Worm (Caenorhabditis elegans) whole organism, L2 larva: ENCODE measurements around the gene Y104H12D.2.
"Not testable (repeated sequence)": the region's sequence is repeated elsewhere in the genome, so short reads cannot be mapped to it uniquely, and the experiment has no call there.

Experiments
- F13H6.1 ChIP-seq: sonication (generic microtip); optimal IDR thresholded peaks from 2 replicates; lab custom pipeline; 2016; ENCODE audit warnings: missing genetic modification characterization, missing compliant biosample characterization
- R02D3.7 ChIP-seq: fragments of 150-350 bp; optimal IDR thresholded peaks from 2 replicates; lab custom pipeline; 2014; ENCODE audit warnings: missing biosample characterization, missing genetic modification characterization
- ZK546.5 ChIP-seq: sonication (generic microtip); optimal IDR thresholded peaks from 2 replicates; lab custom pipeline; 2017; ENCODE audit warnings: missing biosample characterization, missing genetic modification characterization
- alr-1 ChIP-seq: fragments of 150-350 bp; optimal IDR thresholded peaks from 2 replicates; lab custom pipeline; 2014; ENCODE audit warnings: missing biosample characterization, missing genetic modification characterization
- aly-2 ChIP-seq: fragments of 150-350 bp; optimal IDR thresholded peaks from 2 replicates; lab custom pipeline; 2014; ENCODE audit warnings: missing biosample characterization, missing genetic modification characterization
- ama-1 ChIP-seq: fragments of 150-350 bp; optimal IDR thresholded peaks from 2 replicates; lab custom pipeline; 2018; ENCODE audit warnings: inconsistent platforms
- blmp-1 ChIP-seq: sonication (generic microtip); optimal IDR thresholded peaks from 2 replicates; lab custom pipeline; 2017; ENCODE audit warnings: missing genetic modification characterization, mild to moderate bottlenecking, missing compliant biosample characterization, antibody characterized with exemption, moderate library complexity; ENCODE audit not compliant: insufficient read depth
- ceh-82 ChIP-seq: fragments of 150-350 bp; optimal IDR thresholded peaks from 2 replicates; lab custom pipeline; 2014; ENCODE audit warnings: missing biosample characterization, missing genetic modification characterization
- dmd-4 ChIP-seq: sonication (generic microtip); optimal IDR thresholded peaks from 2 replicates; lab custom pipeline; 2017; ENCODE audit warnings: missing biosample characterization, missing genetic modification characterization
- gmeb-1 ChIP-seq: fragments of 150-350 bp; optimal IDR thresholded peaks from 2 replicates; lab custom pipeline; 2014; ENCODE audit warnings: missing biosample characterization, missing genetic modification characterization
- lin-13 ChIP-seq: fragments of 150-350 bp; optimal IDR thresholded peaks from 2 replicates; lab custom pipeline; 2014; ENCODE audit warnings: missing biosample characterization, missing genetic modification reagents, missing genetic modification characterization
- lsy-2 ChIP-seq, 2 experiments: fragments of 150-350 bp in 1 of 2; sonication (generic microtip) in 1 of 2; optimal IDR thresholded peaks; 2 replicates each; lab custom pipeline; 2014 to 2017; ENCODE audit warnings: missing biosample characterization in 2 of 2, missing genetic modification characterization in 2 of 2
- mab-5 ChIP-seq: fragments of 150-350 bp; optimal IDR thresholded peaks from 2 replicates; lab custom pipeline; 2014; ENCODE audit warnings: missing biosample characterization, missing genetic modification characterization
- mdl-1 ChIP-seq, 2 experiments: fragments of 150-350 bp in 1 of 2; sonication (generic microtip) in 1 of 2; optimal IDR thresholded peaks; 2 replicates each; lab custom pipeline; 2017; ENCODE audit warnings: missing biosample characterization in 2 of 2, missing genetic modification characterization in 2 of 2
- nhr-10 ChIP-seq: sonication (generic microtip); optimal IDR thresholded peaks from 2 replicates; lab custom pipeline; 2017; ENCODE audit warnings: missing biosample characterization, missing genetic modification characterization
- nhr-11 ChIP-seq: fragments of 150-350 bp; optimal IDR thresholded peaks from 2 replicates; lab custom pipeline; 2014; ENCODE audit warnings: missing biosample characterization, missing genetic modification characterization
- nhr-12 ChIP-seq: fragments of 150-350 bp; optimal IDR thresholded peaks from 2 replicates; lab custom pipeline; 2014; ENCODE audit warnings: missing biosample characterization, missing genetic modification characterization
- nhr-129 ChIP-seq: fragments of 150-350 bp; optimal IDR thresholded peaks from 2 replicates; lab custom pipeline; 2014; ENCODE audit warnings: missing biosample characterization, missing genetic modification characterization
- nhr-23 ChIP-seq: fragments of 150-350 bp; optimal IDR thresholded peaks from 2 replicates; lab custom pipeline; 2014; ENCODE audit warnings: missing biosample characterization, missing genetic modification reagents, missing genetic modification characterization
- nhr-237 ChIP-seq: fragments of 150-350 bp; optimal IDR thresholded peaks from 2 replicates; lab custom pipeline; 2014; ENCODE audit warnings: missing biosample characterization, missing genetic modification characterization
- nhr-6 ChIP-seq: fragments of 150-350 bp; optimal IDR thresholded peaks from 2 replicates; lab custom pipeline; 2014; ENCODE audit warnings: missing biosample characterization, missing genetic modification characterization
- nhr-77 ChIP-seq: fragments of 150-350 bp; optimal IDR thresholded peaks from 2 replicates; lab custom pipeline; 2014; ENCODE audit warnings: missing biosample characterization, missing genetic modification characterization
- peb-1 ChIP-seq: fragments of 150-350 bp; optimal IDR thresholded peaks from 2 replicates; lab custom pipeline; 2014; ENCODE audit warnings: missing biosample characterization, missing genetic modification characterization
- sem-4 ChIP-seq: fragments of 150-350 bp; optimal IDR thresholded peaks from 2 replicates; lab custom pipeline; 2014; ENCODE audit warnings: missing biosample characterization, missing genetic modification reagents, missing genetic modification characterization
- sma-3 ChIP-seq: sonication (generic microtip); optimal IDR thresholded peaks from 2 replicates; lab custom pipeline; 2016; ENCODE audit warnings: missing genetic modification reagents, missing genetic modification characterization, missing compliant biosample characterization
- sma-9 ChIP-seq, 2 experiments: fragments of 150-350 bp in 1 of 2; sonication (generic microtip) in 1 of 2; optimal IDR thresholded peaks; 2 replicates each; lab custom pipeline; 2014 to 2016; ENCODE audit warnings: missing genetic modification characterization in 2 of 2, mild to moderate bottlenecking in 1 of 2, missing biosample characterization in 1 of 2, missing compliant biosample characterization in 1 of 2, missing genetic modification reagents in 1 of 2, moderate library complexity in 1 of 2
- snpc-4 ChIP-seq: fragments of 150-350 bp; optimal IDR thresholded peaks from 2 replicates; lab custom pipeline; 2014; ENCODE audit warnings: missing biosample characterization, missing genetic modification characterization
- unc-39 ChIP-seq: fragments of 150-350 bp; optimal IDR thresholded peaks from 2 replicates; lab custom pipeline; 2014; ENCODE audit warnings: missing biosample characterization, missing genetic modification characterization
- unc-55 ChIP-seq: fragments of 150-350 bp; sonication (generic microtip); optimal IDR thresholded peaks from 3 replicates; lab custom pipeline; 2014; ENCODE audit warnings: missing biosample characterization, missing genetic modification reagents, missing genetic modification characterization
- unc-62 ChIP-seq: fragments of 150-350 bp; optimal IDR thresholded peaks from 2 replicates; lab custom pipeline; 2014; ENCODE audit warnings: missing biosample characterization, missing genetic modification reagents, missing genetic modification characterization
- zag-1 ChIP-seq: fragments of 150-350 bp; optimal IDR thresholded peaks from 2 replicates; lab custom pipeline; 2014; ENCODE audit warnings: missing biosample characterization, missing genetic modification characterization
- ztf-1 ChIP-seq: fragments of 200-800 bp; sonication (Bioruptor generic); conservative IDR thresholded peaks from 2 replicates; pipeline ENCODE4 v1.3.6; 2022; ENCODE audit warnings: missing genetic modification characterization, missing compliant biosample characterization

Y104H12D.2 gene

ce11 chrIV:1170408-1170807, 7.4 kb upstream of the Y104H12D.2 start, which contains the start of gene cec-2:
Gene cec-2 (plus strand): TSS chrIV:1170708.
- TF ChIP-seq nhr-129 (tag; lab: Kevin White, UChicago), result no peak
- TF ChIP-seq dmd-4 (tag; lab: Kevin White, UChicago), result no peak
- no peak for TF ChIP-seq ceh-82 (tag; lab: Kevin White, UChicago)
- no peak for TF ChIP-seq ZK546.5 (tag; lab: Kevin White, UChicago)
- TF ChIP-seq lsy-2 (tag; optimal IDR thresholded peaks at IDR 0.05; lab: Kevin White, UChicago), result no peak
- no peak for TF ChIP-seq sma-3
- TF ChIP-seq nhr-12 (tag; lab: Kevin White, UChicago), result no peak
- TF ChIP-seq nhr-77 (tag; lab: Kevin White, UChicago), result no peak
- TF ChIP-seq unc-62 (GFP tag; lab: Kevin White, UChicago), result no peak
- no peak for TF ChIP-seq R02D3.7 (tag; lab: Kevin White, UChicago)
- no peak for TF ChIP-seq nhr-6 (tag; lab: Kevin White, UChicago)
- TF ChIP-seq zag-1, result no peak
- no peak for TF ChIP-seq unc-55
- no peak for TF ChIP-seq blmp-1
- no peak for TF ChIP-seq peb-1 (tag; lab: Kevin White, UChicago)
- no peak for TF ChIP-seq nhr-10

ce11 chrIV:1174411-1174810, 3.4 kb upstream of the Y104H12D.2 start:
- TF ChIP-seq sma-9 (GFP tag; optimal IDR thresholded peaks at IDR 0.05; lab: Kevin White, UChicago) (no peak), sma-9 (tag; optimal IDR thresholded peaks at IDR 0.05; lab: Kevin White, UChicago) (no peak), gmeb-1 (tag; lab: Kevin White, UChicago) (no peak), unc-39 (tag; lab: Kevin White, UChicago) (no peak), ceh-82 (tag; lab: Kevin White, UChicago) (no peak), zag-1 (no peak), ama-1 (lab: Kevin White, UChicago) (no peak), lin-13 (GFP tag; lab: Kevin White, UChicago) (no peak)

- TF ChIP-seq dmd-4 (tag; lab: Kevin White, UChicago) (no peak), mdl-1 (tag; optimal IDR thresholded peaks at IDR 0.05; lab: Kevin White, UChicago) (no peak), nhr-11 (tag; lab: Kevin White, UChicago) (no peak), nhr-237 (tag; lab: Kevin White, UChicago) (no peak), lsy-2 (tag; optimal IDR thresholded peaks at IDR 0.05; lab: Kevin White, UChicago) (no peak), aly-2 (no peak), blmp-1 (no peak), mab-5 (tag; lab: Kevin White, UChicago) (no peak), nhr-6 (tag; lab: Kevin White, UChicago) (no peak), snpc-4 (tag; lab: Kevin White, UChicago) (no peak), sem-4 (no peak), ztf-1 (GFP tag; lab: Robert Waterston, UW) (no peak), nhr-23 (no peak), unc-39 (tag; lab: Kevin White, UChicago) (no peak), alr-1 (tag; lab: Kevin White, UChicago) (no peak)
Observed at ce11 chrIV:1176613-1177012, 1.2 kb upstream of the Y104H12D.2 start.

- not testable (repeated sequence) for TF ChIP-seq snpc-4 (tag; lab: Kevin White, UChicago); nhr-10; sem-4
Observed at ce11 chrIV:1182292-1182691, 4.5 kb downstream of the Y104H12D.2 start, which contains the start of gene rmif-2. Gene rmif-2 (plus strand): TSS chrIV:1182592.

- not testable (repeated sequence) for TF ChIP-seq unc-39, nhr-6, F13H6.1 (tag; lab: Kevin White, UChicago)
Observed at ce11 chrIV:1187502-1187901, 9.7 kb downstream of the Y104H12D.2 start, which contains the start of gene mdt-20. Gene mdt-20 (plus strand): TSS chrIV:1187802.

- TF ChIP-seq unc-55 (no peak), zag-1 (no peak), nhr-129 (tag; lab: Kevin White, UChicago) (no peak), unc-62 (GFP tag; lab: Kevin White, UChicago) (no peak), nhr-12 (tag; lab: Kevin White, UChicago) (no peak), ztf-1 (GFP tag; lab: Robert Waterston, UW) (no peak), dmd-4 (tag; lab: Kevin White, UChicago) (no peak), ceh-82 (tag; lab: Kevin White, UChicago) (no peak)
Observed at ce11 chrIV:1192765-1193164, 14.9 kb downstream of the Y104H12D.2 start, which contains the start of gene spl-3. Gene spl-3 (plus strand): TSS chrIV:1193065.
